Fruit fly (Drosophila melanogaster): ENCODE measurements around the gene CG8664.
A peak's percentile ranks its signal among the peaks of the same experiment; 100 is the strongest.

CG8664 gene

DNA sequence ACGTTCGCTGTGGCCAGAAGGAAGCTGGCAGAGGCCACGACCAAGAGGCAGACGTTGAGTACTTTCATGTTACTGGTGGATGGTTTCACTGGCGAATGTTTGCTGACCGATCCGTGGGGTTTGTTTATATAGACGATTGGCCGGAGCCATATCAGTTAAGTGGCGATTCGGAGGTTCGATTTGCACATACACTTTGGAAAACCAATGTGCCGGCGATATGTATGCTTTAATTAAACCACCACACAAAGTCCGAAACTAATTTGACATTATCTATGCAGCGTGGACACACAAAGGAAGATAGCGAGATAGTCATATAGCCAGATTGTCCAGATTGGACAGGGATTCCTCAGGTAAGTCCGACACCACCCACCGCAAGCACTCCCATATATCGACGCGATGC lies at the start of gene CG8664:
CG8664 (minus strand) TSS at position 101 of the 400 bp plus-strand sequence.
- TF ChIP-seq CTCF (optimal IDR thresholded peaks at IDR 0.05) (no peak), CG8478 (optimal IDR thresholded peaks at IDR 0.05) (no peak)

dm6 chrX:17330678-17331261 lies 48.2 kb upstream of the CG8664 start:
- TF ChIP-seq CTCF (optimal IDR thresholded peaks at IDR 0.05) (no peak), CG8478 (optimal IDR thresholded peaks at IDR 0.05) (no peak)

DNA sequence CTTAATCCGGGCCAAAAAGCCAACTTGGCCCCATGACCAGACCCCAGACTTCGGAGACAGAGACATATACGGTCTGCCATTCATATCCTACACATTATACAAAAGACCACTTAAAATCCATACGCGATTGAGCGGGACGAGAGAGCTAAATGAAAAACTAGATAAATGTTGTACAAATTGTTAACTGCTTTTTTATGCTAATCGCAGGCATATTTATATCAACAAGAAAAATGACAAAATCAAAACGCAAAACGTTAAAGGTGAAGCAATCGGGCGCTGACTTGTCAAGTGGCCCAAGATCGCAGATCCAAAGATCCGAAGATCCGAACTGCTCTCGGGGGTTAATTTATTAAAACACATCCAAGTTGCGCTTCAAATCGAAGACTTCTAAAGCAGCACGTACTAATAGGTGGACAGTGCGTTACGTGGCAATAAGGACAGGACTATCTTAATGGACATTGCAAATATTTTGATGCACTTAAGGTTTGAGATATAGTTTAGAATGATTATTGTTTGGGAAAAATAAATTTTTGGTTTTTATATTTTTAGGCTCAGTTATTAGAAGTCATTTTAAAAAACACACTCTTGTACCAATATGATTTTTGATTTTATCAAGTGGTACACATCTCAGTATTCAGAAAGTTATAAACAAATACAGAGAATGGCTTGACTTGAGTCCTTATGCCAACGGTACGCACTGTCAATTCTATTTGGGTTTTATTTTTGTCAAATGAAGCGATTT lies 47.6 kb upstream of the CG8664 start:
- TF ChIP-seq CG8478 (optimal IDR thresholded peaks at IDR 0.05), result no peak
- TF ChIP-seq CTCF (optimal IDR thresholded peaks at IDR 0.05), result no peak

DNA sequence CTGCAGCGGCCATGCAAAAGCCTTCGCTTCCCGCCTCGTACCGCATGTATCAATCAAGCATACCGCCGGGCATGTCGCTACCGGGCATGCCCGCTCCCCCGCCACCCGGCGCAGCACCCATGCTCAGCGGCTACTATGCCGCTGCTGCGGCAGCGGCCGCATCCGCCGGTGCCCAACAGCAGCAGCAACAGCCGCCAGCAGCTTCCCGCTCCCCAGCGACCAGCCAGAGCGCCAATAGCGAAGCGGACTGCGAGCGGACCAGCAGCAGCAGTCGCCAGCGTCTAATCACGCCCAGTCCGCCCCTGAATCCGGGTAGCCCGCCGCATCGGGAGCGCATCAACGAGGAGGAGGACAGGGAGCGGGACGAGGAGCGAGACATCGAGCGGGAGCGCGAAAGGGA lies 40.3 kb upstream of the CG8664 start:
- no peak for TF ChIP-seq CG8478 (optimal IDR thresholded peaks at IDR 0.05)

- no peak for TF ChIP-seq CG8478 (optimal IDR thresholded peaks at IDR 0.05)
- TF ChIP-seq CTCF (optimal IDR thresholded peaks at IDR 0.05), result no peak
Measured at dm6 chrX:17316723-17317262, 34.3 kb upstream of the CG8664 start.

dm6 chrX:17315566-17315965 lies 33.0 kb upstream of the CG8664 start:
- TF ChIP-seq CG8478 (optimal IDR thresholded peaks at IDR 0.05) (no peak), CTCF (optimal IDR thresholded peaks at IDR 0.05) (no peak)

dm6 chrX:17314213-17314612 lies 31.7 kb upstream of the CG8664 start, which contains the start of gene B-H2:
Gene B-H2, plus strand, starts transcription at chrX:17314581.
- TF ChIP-seq CTCF (optimal IDR thresholded peaks at IDR 0.05) (peak in 1 of 2 experiments; percentile 48), CG8478 (optimal IDR thresholded peaks at IDR 0.05) (no peak)

dm6 chrX:17313346-17313745 lies 30.8 kb upstream of the CG8664 start:
- no peak for TF ChIP-seq CTCF (optimal IDR thresholded peaks at IDR 0.05)
- no peak for TF ChIP-seq CG8478 (optimal IDR thresholded peaks at IDR 0.05)

DNA sequence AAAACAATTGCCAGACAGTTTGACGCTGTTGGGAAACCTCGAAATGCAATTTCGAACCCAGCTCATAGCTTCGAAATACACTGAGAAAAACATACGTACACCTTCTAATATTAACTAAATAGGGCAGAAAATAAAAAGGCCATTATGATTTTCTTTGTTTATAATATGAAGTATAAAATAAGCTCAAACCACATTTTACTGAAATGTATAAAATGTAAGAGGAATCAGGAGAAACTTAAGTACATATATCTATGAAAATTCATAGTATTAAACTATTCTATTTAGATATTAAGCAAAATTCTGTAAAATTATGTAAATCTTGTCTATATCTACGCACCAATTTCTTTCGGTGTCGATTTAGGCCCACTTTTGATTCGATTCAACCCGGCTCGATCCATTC lies 25.7 kb upstream of the CG8664 start:
- TF ChIP-seq CG8478 (optimal IDR thresholded peaks at IDR 0.05), result no peak
- no peak for TF ChIP-seq CTCF (optimal IDR thresholded peaks at IDR 0.05)

dm6 chrX:17305544-17305943 lies 23.0 kb upstream of the CG8664 start:
- no peak for TF ChIP-seq CG8478 (optimal IDR thresholded peaks at IDR 0.05)
- peak in 1 of 2 experiments; percentile 48 for TF ChIP-seq CTCF (optimal IDR thresholded peaks at IDR 0.05)

- TF ChIP-seq CTCF (optimal IDR thresholded peaks at IDR 0.05) (no peak), CG8478 (optimal IDR thresholded peaks at IDR 0.05) (no peak)
Measured at dm6 chrX:17302202-17303061, 19.9 kb upstream of the CG8664 start.

DNA sequence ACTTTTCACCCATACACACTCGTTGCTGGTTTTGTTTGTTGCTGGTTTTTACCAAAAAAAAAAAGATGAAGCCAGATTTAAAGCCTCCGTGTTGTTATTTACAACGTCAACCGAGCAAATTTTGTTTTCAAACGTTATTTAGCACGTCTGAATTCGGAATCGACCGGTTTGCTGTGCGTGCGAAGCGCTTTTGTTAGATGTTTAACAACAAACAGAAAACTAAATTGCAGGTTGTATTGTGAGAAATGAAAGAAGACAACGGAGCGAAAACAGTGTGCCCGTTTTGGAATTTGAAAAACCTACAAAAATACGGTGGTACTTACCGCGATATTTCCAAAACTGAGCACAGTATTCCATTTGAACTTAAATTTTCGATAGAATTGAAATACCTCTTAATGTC lies 19.2 kb upstream of the CG8664 start, which contains the start of gene Fim:
Fim (minus strand) TSS at position 225 of the 400 bp plus-strand sequence.
- TF ChIP-seq CG8478 (optimal IDR thresholded peaks at IDR 0.05) (no peak), CTCF (optimal IDR thresholded peaks at IDR 0.05) (no peak)

- TF ChIP-seq CG8478 (optimal IDR thresholded peaks at IDR 0.05) (no peak), CTCF (optimal IDR thresholded peaks at IDR 0.05) (no peak)
Measured at dm6 chrX:17300609-17301208, 18.2 kb upstream of the CG8664 start.

dm6 chrX:17298900-17299836 lies 16.6 kb upstream of the CG8664 start:
- TF ChIP-seq CG8478 (optimal IDR thresholded peaks at IDR 0.05) (no peak), CTCF (optimal IDR thresholded peaks at IDR 0.05) (no peak)
